Worm (Caenorhabditis elegans): ENCODE results near the gene vha-8.

DNA sequence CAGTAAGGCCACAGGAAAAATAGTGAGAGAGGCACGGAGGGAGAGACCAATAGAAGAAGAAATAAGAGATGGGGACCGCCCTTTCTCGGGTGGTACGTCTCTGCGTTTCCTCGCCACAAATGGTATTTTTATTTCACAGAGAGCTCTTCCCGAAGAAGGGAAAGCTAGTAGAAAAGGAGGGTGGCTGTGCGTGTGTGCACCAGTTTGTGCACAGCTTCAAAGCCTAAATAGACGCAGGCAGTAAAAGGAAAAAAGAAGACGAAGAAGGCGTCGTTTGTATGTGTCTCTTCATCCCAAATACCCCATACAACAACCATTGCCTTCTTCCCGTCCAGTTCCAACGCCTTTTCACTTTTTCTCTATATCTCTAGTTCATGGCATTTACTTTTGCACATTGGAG lies 18.9 kb downstream of the vha-8 start:
- TF ChIP-seq W03F9.2 (tag; optimal IDR thresholded peaks at IDR 0.05) (no peak), him-1 (tag; optimal IDR thresholded peaks at IDR 0.05) (peak; percentile 85)

Measured in whole organism, L4/young adult.